Worm (Caenorhabditis elegans) whole organism, L4 larva: Measurements from ENCODE around the gene fmo-3.

Experiments
- aly-2 ChIP-seq: sonication (generic microtip); optimal IDR thresholded peaks from 2 replicates; lab custom pipeline; 2018; ENCODE audit warnings: missing biosample characterization, missing genetic modification characterization
- ceh-28 ChIP-seq: fragments of 150-350 bp; optimal IDR thresholded peaks from 2 replicates; lab custom pipeline; 2014; ENCODE audit warnings: missing biosample characterization, missing genetic modification reagents, missing genetic modification characterization
- mdt-29 ChIP-seq: fragments of 200-800 bp; sonication (Bioruptor generic); IDR thresholded peaks from 2 replicates; pipeline ENCODE4 v1.3.6; 2022; ENCODE audit warnings: missing genetic modification reagents, missing genetic modification characterization, missing compliant biosample characterization
- nhr-28 ChIP-seq: fragments of 150-350 bp; optimal IDR thresholded peaks from 2 replicates; lab custom pipeline; 2014; ENCODE audit warnings: missing biosample characterization, missing genetic modification characterization
- skn-1 ChIP-seq: fragments of 150-350 bp; optimal IDR thresholded peaks from 2 replicates; lab custom pipeline; 2014; ENCODE audit warnings: missing biosample characterization, missing genetic modification characterization

DNA sequence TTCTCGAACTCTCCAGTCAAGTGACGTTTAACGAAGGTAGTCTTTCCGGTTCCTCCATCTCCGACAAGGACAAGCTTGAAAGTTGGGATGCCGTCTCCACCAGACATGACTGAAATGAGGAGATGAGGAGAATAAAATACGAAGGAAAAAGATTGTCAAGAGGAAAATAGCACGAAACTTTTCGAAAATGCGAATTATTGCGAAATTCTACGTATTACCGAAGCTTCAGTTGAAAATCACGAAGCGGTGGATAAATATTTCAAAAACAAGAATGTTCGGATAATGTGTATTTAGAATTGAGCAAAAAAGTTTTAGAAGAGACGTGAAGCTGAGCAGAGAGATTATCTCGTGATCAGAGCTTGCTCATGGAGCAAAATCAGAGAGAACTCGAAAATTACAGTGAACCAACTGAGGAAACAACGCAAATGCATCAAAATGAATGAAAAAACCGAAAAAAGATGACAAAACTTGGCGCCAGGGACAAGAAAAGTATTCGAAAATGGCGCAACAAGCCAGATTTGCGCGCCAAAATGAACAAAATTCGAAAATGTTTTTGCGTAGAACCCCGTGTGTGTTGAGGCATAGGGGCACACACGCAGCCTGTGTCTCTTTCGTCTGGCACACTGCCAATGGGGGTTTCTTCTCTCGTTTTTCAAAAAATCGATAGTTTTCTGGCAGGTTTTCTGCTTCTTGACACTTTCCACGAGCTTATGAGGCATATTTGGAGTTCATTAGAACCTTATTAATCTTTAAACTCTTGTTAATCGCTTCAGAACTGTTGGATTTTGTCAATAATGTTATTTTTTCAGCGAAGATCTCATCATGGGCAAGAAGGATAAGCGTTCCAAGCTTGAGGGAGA, 53.4 kb downstream of the fmo-3 start, which contains the start of the genes ran-1 and dkc-1:
- TF ChIP-seq mdt-29, result no peak
- TF ChIP-seq nhr-28, result peak; percentile 54
- no peak for TF ChIP-seq aly-2 (tag; lab: Kevin White, UChicago)
- no peak for TF ChIP-seq skn-1
- TF ChIP-seq ceh-28 (tag; lab: Kevin White, UChicago), result peak; percentile 48
